Fruit fly (Drosophila melanogaster): ENCODE results near the gene CG44044.

dm6 chr3R:16327549-16327948, 5.9 kb downstream of the CG44044 start, which contains the start of gene CG17930:
- TF ChIP-seq psq (optimal IDR thresholded peaks at IDR 0.05) (no peak), h (optimal IDR thresholded peaks at IDR 0.05) (no peak), Myc (optimal IDR thresholded peaks at IDR 0.05) (no peak), ttk (optimal IDR thresholded peaks at IDR 0.05) (no peak), insv (optimal IDR thresholded peaks at IDR 0.05) (no peak)
